Worm (Caenorhabditis elegans) whole organism, late embryonic: ENCODE data around the gene F11E6.4.

Experiments used
- dve-1 ChIP-seq: sonication (generic microtip); optimal IDR thresholded peaks from 2 replicates; lab custom pipeline; 2017; ENCODE audit warnings: antibody characterized with exemption, mild to moderate bottlenecking, missing genetic modification characterization, missing compliant biosample characterization
- elt-2 ChIP-seq: sonication (generic microtip); optimal IDR thresholded peaks from 2 replicates; lab custom pipeline; 2016; ENCODE audit warnings: missing genetic modification reagents, missing genetic modification characterization, missing compliant biosample characterization
- eyg-1 ChIP-seq: sonication (generic microtip); optimal IDR thresholded peaks from 2 replicates; lab custom pipeline; 2016; ENCODE audit warnings: missing genotype, missing genetic modification characterization, missing compliant biosample characterization
- nfya-1 ChIP-seq: sonication (generic microtip); optimal IDR thresholded peaks from 2 replicates; lab custom pipeline; 2017; ENCODE audit warnings: missing genetic modification characterization, mild to moderate bottlenecking, missing compliant biosample characterization, antibody characterized with exemption, moderate library complexity

- TF ChIP-seq nfya-1 (tag; lab: Kevin White, UChicago): no peak
- TF ChIP-seq eyg-1 (tag; lab: Kevin White, UChicago): no peak
- no peak for TF ChIP-seq elt-2
- TF ChIP-seq dve-1 (tag; lab: Kevin White, UChicago): no peak
These were observed 2.9 kb upstream of the F11E6.4 start, which contains the start of gene gba-3 for ce11 chrIV:17473034-17473433.
